Fruit fly (Drosophila melanogaster) Kc167 (cell line): ENCODE measurements around the gene Usp47.

Experiments used
- Myc ChIP-seq: fragments of >200 bp; optimal IDR thresholded peaks from 2 replicates; lab custom pipeline; 2017; ENCODE audit warnings: missing external identifiers
- Sin3A ChIP-seq: fragments of >200 bp; optimal IDR thresholded peaks from 2 replicates; lab custom pipeline; 2018; ENCODE audit warnings: missing external identifiers
- ttk ChIP-seq: sonication (Bioruptor generic); optimal IDR thresholded peaks from 2 replicates; lab custom pipeline; 2017; ENCODE audit warnings: missing external identifiers

- TF ChIP-seq Sin3A (no peak), ttk (lab: Kevin White, UChicago) (no peak), Myc (lab: Kevin White, UChicago) (no peak)
These were observed 39.7 kb upstream of the Usp47 start, which contains the start of gene CG44521 for dm6 chr3L:5713031-5713430.
